Fruit fly (Drosophila melanogaster) S2 (cell line): ENCODE measurements around the gene Acyp.

Experiments used
- CG8478 ChIP-seq: fragments of >200 bp; optimal IDR thresholded peaks from 2 replicates; lab custom pipeline; 2018
- CTCF ChIP-seq, 2 experiments: fragments of >200 bp; optimal IDR thresholded peaks; 2 replicates each; lab custom pipeline; 2018

dm6 chr2L:13881387-13881902 is 30.4 kb upstream of the Acyp start:
- TF ChIP-seq CG8478 (lab: Kevin White, UChicago) (no peak), CTCF (optimal IDR thresholded peaks at IDR 0.05; lab: Kevin White, UChicago) (no peak)
